Worm (Caenorhabditis elegans) whole organism, L2 larva: ENCODE measurements around the gene F35D11.1.
A peak's percentile ranks its signal among the peaks of the same experiment; 100 is the strongest.

ENCODE experiments used
- C34F6.9 ChIP-seq: fragments of 150-350 bp; optimal IDR thresholded peaks from 2 replicates; lab custom pipeline; 2014; ENCODE audit warnings: missing biosample characterization, missing genetic modification characterization
- F13H6.1 ChIP-seq: sonication (generic microtip); optimal IDR thresholded peaks from 2 replicates; lab custom pipeline; 2016; ENCODE audit warnings: missing genetic modification characterization, missing compliant biosample characterization
- Y55F3AM.14 ChIP-seq: fragments of 200-800 bp; sonication (Bioruptor generic); optimal IDR thresholded peaks from 2 replicates; lab custom pipeline; 2018; ENCODE audit warnings: mild to moderate bottlenecking, missing genetic modification characterization, missing compliant biosample characterization
- ZK546.5 ChIP-seq: sonication (generic microtip); optimal IDR thresholded peaks from 2 replicates; lab custom pipeline; 2017; ENCODE audit warnings: missing biosample characterization, missing genetic modification characterization
- blmp-1 ChIP-seq: sonication (generic microtip); optimal IDR thresholded peaks from 2 replicates; lab custom pipeline; 2017; ENCODE audit warnings: missing genetic modification characterization, mild to moderate bottlenecking, missing compliant biosample characterization, antibody characterized with exemption, moderate library complexity; ENCODE audit not compliant: insufficient read depth
- ceh-16 ChIP-seq: fragments of 150-350 bp; optimal IDR thresholded peaks from 2 replicates; lab custom pipeline; 2014; ENCODE audit warnings: missing biosample characterization, missing genetic modification characterization
- ceh-82 ChIP-seq: fragments of 150-350 bp; optimal IDR thresholded peaks from 2 replicates; lab custom pipeline; 2014; ENCODE audit warnings: missing biosample characterization, missing genetic modification characterization
- crh-2 ChIP-seq: sonication (generic microtip); optimal IDR thresholded peaks from 2 replicates; lab custom pipeline; 2017; ENCODE audit warnings: missing biosample characterization, missing genetic modification characterization
- dmd-4 ChIP-seq: sonication (generic microtip); optimal IDR thresholded peaks from 2 replicates; lab custom pipeline; 2017; ENCODE audit warnings: missing biosample characterization, missing genetic modification characterization
- egl-27 ChIP-seq: sonication (generic microtip); optimal IDR thresholded peaks from 3 replicates; lab custom pipeline; 2017; ENCODE audit warnings: missing biosample characterization, missing genetic modification reagents, missing genetic modification characterization
- elt-1 ChIP-seq: fragments of 150-350 bp; optimal IDR thresholded peaks from 2 replicates; lab custom pipeline; 2014; ENCODE audit warnings: missing biosample characterization, missing genetic modification characterization
- elt-3 ChIP-seq: sonication (generic microtip); optimal IDR thresholded peaks from 2 replicates; lab custom pipeline; 2017; ENCODE audit warnings: missing biosample characterization, missing genetic modification characterization
- fos-1 ChIP-seq: fragments of 150-350 bp; optimal IDR thresholded peaks from 2 replicates; lab custom pipeline; 2014; ENCODE audit warnings: missing biosample characterization, missing genetic modification characterization
- gmeb-1 ChIP-seq: fragments of 150-350 bp; optimal IDR thresholded peaks from 2 replicates; lab custom pipeline; 2014; ENCODE audit warnings: missing biosample characterization, missing genetic modification characterization
- lin-11 ChIP-seq: fragments of 150-350 bp; sonication (generic microtip); optimal IDR thresholded peaks from 2 replicates; lab custom pipeline; 2014; ENCODE audit warnings: missing biosample characterization, missing genetic modification characterization, inconsistent platforms, mixed read lengths
- lin-13 ChIP-seq: fragments of 150-350 bp; optimal IDR thresholded peaks from 2 replicates; lab custom pipeline; 2014; ENCODE audit warnings: missing biosample characterization, missing genetic modification reagents, missing genetic modification characterization
- lin-39 ChIP-seq: fragments of 150-350 bp; optimal IDR thresholded peaks from 2 replicates; lab custom pipeline; 2014; ENCODE audit warnings: missing biosample characterization, missing genetic modification reagents, missing genetic modification characterization
- lsy-2 ChIP-seq, 2 experiments: fragments of 150-350 bp in 1 of 2; sonication (generic microtip) in 1 of 2; optimal IDR thresholded peaks; 2 replicates each; lab custom pipeline; 2014 to 2017; ENCODE audit warnings: missing biosample characterization in 2 of 2, missing genetic modification characterization in 2 of 2
- mab-5 ChIP-seq: fragments of 150-350 bp; optimal IDR thresholded peaks from 2 replicates; lab custom pipeline; 2014; ENCODE audit warnings: missing biosample characterization, missing genetic modification characterization
- mbf-1 ChIP-seq: sonication (generic microtip); optimal IDR thresholded peaks from 2 replicates; lab custom pipeline; 2017; ENCODE audit warnings: missing biosample characterization, missing genetic modification characterization
- mdl-1 ChIP-seq, 2 experiments: fragments of 150-350 bp in 1 of 2; sonication (generic microtip) in 1 of 2; optimal IDR thresholded peaks; 2 replicates each; lab custom pipeline; 2017; ENCODE audit warnings: missing biosample characterization in 2 of 2, missing genetic modification characterization in 2 of 2
- nhr-10 ChIP-seq: sonication (generic microtip); optimal IDR thresholded peaks from 2 replicates; lab custom pipeline; 2017; ENCODE audit warnings: missing biosample characterization, missing genetic modification characterization
- nhr-11 ChIP-seq: fragments of 150-350 bp; optimal IDR thresholded peaks from 2 replicates; lab custom pipeline; 2014; ENCODE audit warnings: missing biosample characterization, missing genetic modification characterization
- nhr-12 ChIP-seq: fragments of 150-350 bp; optimal IDR thresholded peaks from 2 replicates; lab custom pipeline; 2014; ENCODE audit warnings: missing biosample characterization, missing genetic modification characterization
- nhr-129 ChIP-seq: fragments of 150-350 bp; optimal IDR thresholded peaks from 2 replicates; lab custom pipeline; 2014; ENCODE audit warnings: missing biosample characterization, missing genetic modification characterization
- nhr-21 ChIP-seq: fragments of 150-350 bp; optimal IDR thresholded peaks from 2 replicates; lab custom pipeline; 2014; ENCODE audit warnings: missing biosample characterization, missing genetic modification characterization
- nhr-237 ChIP-seq: fragments of 150-350 bp; optimal IDR thresholded peaks from 2 replicates; lab custom pipeline; 2014; ENCODE audit warnings: missing biosample characterization, missing genetic modification characterization
- nhr-6 ChIP-seq: fragments of 150-350 bp; optimal IDR thresholded peaks from 2 replicates; lab custom pipeline; 2014; ENCODE audit warnings: missing biosample characterization, missing genetic modification characterization
- peb-1 ChIP-seq: fragments of 150-350 bp; optimal IDR thresholded peaks from 2 replicates; lab custom pipeline; 2014; ENCODE audit warnings: missing biosample characterization, missing genetic modification characterization
- sem-4 ChIP-seq: fragments of 150-350 bp; optimal IDR thresholded peaks from 2 replicates; lab custom pipeline; 2014; ENCODE audit warnings: missing biosample characterization, missing genetic modification reagents, missing genetic modification characterization
- sma-3 ChIP-seq: sonication (generic microtip); optimal IDR thresholded peaks from 2 replicates; lab custom pipeline; 2016; ENCODE audit warnings: missing genetic modification reagents, missing genetic modification characterization, missing compliant biosample characterization
- snpc-4 ChIP-seq: fragments of 150-350 bp; optimal IDR thresholded peaks from 2 replicates; lab custom pipeline; 2014; ENCODE audit warnings: missing biosample characterization, missing genetic modification characterization
- unc-62 ChIP-seq: fragments of 150-350 bp; optimal IDR thresholded peaks from 2 replicates; lab custom pipeline; 2014; ENCODE audit warnings: missing biosample characterization, missing genetic modification reagents, missing genetic modification characterization
- zag-1 ChIP-seq: fragments of 150-350 bp; optimal IDR thresholded peaks from 2 replicates; lab custom pipeline; 2014; ENCODE audit warnings: missing biosample characterization, missing genetic modification characterization
- ztf-1 ChIP-seq: fragments of 200-800 bp; sonication (Bioruptor generic); conservative IDR thresholded peaks from 2 replicates; pipeline ENCODE4 v1.3.6; 2022; ENCODE audit warnings: missing genetic modification characterization, missing compliant biosample characterization
- ztf-11 ChIP-seq: sonication (generic microtip); optimal IDR thresholded peaks from 2 replicates; lab custom pipeline; 2017; ENCODE audit warnings: missing biosample characterization, missing genetic modification characterization
- ztf-4 ChIP-seq: fragments of 150-350 bp; optimal IDR thresholded peaks from 2 replicates; lab custom pipeline; 2014; ENCODE audit warnings: missing biosample characterization, missing genetic modification characterization

F35D11.1 gene

DNA sequence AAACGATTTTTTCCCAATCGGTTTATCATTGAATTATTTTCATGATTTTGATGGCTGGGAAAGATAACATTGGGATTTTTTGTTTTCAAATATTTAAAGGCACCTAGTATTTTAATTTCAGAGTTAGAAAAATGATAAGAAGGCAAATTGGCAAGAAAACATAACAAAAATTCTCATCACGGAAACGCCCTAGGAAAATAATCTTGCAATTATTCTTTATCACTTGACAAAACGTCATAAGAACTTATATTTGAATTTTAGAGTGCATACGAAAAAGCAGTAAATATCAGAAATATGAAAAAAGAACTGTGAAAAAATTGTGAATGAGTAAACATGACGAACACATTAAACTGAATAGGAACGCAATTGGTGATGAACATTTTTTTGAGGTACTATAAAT lies 30.7 kb downstream of the F35D11.1 start:
- TF ChIP-seq sem-4 (tag; lab: Kevin White, UChicago) (no peak), fos-1 (tag; lab: Kevin White, UChicago) (peak; percentile 49)

DNA sequence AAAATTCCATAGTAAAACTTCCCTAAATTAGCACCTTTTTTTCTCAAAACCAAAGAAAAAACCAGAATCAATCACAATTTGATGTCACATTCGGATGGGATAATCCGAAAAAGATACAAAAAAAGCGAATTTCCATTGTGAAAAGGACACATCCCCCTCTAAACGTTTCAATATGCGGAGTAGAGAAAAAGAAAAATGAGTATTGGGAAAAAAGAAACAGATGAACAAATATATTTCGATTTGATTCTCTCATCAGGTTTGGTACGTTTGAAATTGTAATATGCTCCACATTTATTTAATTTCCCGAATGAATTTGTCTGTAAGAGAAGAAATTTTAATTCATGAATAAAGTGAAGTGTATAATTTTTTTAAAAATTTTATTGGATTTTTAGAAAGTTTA lies 31.5 kb downstream of the F35D11.1 start:
- no peak for TF ChIP-seq fos-1 (tag; lab: Kevin White, UChicago)
- TF ChIP-seq nhr-129 (tag; lab: Kevin White, UChicago), result no peak
- TF ChIP-seq sem-4 (tag; lab: Kevin White, UChicago), result no peak
- TF ChIP-seq mbf-1 (tag; lab: Kevin White, UChicago), result no peak
- TF ChIP-seq C34F6.9 (tag; lab: Kevin White, UChicago), result no peak
- TF ChIP-seq nhr-21, result no peak
- no peak for TF ChIP-seq mdl-1 (tag; optimal IDR thresholded peaks at IDR 0.05; lab: Kevin White, UChicago)
- no peak for TF ChIP-seq elt-3 (tag; lab: Kevin White, UChicago)
- TF ChIP-seq ztf-1, result no peak
- no peak for TF ChIP-seq elt-1 (tag; lab: Kevin White, UChicago)
- no peak for TF ChIP-seq lsy-2 (tag; optimal IDR thresholded peaks at IDR 0.05; lab: Kevin White, UChicago)
- TF ChIP-seq zag-1 (tag; lab: Kevin White, UChicago), result no peak
- no peak for TF ChIP-seq nhr-11
- no peak for TF ChIP-seq blmp-1 (tag; lab: Kevin White, UChicago)

DNA sequence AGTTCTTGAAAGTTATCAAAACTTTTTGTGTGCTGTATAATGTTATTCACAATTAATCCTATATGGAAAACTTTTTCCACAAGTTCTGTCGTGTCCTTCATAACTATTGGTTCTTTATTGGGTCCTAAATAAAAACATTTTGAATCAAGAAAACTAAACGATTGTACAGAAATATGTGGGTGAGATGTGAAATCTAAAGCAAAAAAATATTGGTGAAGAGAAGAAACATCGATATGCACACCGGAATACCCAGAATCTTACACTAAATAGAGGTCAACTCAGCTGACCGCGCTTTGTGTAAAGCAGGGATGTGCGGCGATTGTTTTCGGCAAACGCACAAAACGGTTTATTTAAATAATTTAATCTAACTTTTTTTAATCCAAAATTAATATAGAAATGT lies 34.6 kb downstream of the F35D11.1 start, which contains the start of gene T05A7.13:
TSS of gene T05A7.13 (minus strand) at position 101 of the 400 bp plus-strand sequence.
- TF ChIP-seq mbf-1 (tag; lab: Kevin White, UChicago), result no peak
- TF ChIP-seq crh-2 (tag; lab: Kevin White, UChicago), result no peak
- no peak for TF ChIP-seq lin-39 (tag; lab: Kevin White, UChicago)
- TF ChIP-seq nhr-237 (tag; lab: Kevin White, UChicago), result no peak
- TF ChIP-seq mab-5, result no peak
- no peak for TF ChIP-seq lsy-2 (tag; optimal IDR thresholded peaks at IDR 0.05; lab: Kevin White, UChicago)
- no peak for TF ChIP-seq fos-1 (tag; lab: Kevin White, UChicago)
- TF ChIP-seq peb-1 (tag; lab: Kevin White, UChicago), result no peak
- TF ChIP-seq sma-3 (GFP tag; lab: Kevin White, UChicago), result no peak
- no peak for TF ChIP-seq ztf-11 (tag; lab: Kevin White, UChicago)

DNA sequence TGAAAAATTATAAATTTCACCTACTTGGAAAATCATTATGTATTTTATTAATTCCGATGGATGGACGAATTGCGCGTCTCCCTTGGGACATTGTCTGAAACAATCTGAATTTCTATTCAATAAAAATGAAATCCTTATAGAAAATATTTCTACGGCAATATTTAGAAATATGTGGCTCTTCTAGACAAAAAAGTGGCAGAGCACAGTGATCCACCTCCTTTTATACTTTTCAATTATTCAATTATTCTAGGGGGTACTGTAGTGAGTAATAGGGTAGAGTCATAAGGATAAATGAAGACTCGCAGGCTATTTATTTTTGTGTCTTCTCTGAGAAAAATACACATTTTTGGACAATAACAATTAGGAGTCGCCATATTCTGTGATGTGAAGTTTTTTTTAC lies 36.5 kb downstream of the F35D11.1 start, which contains the start of gene T05A7.12:
TSS of gene T05A7.12 (minus strand) at position 101 of the 400 bp plus-strand sequence.
- TF ChIP-seq mdl-1 (tag; optimal IDR thresholded peaks at IDR 0.05; lab: Kevin White, UChicago) (no peak), nhr-6 (tag; lab: Kevin White, UChicago) (no peak), mbf-1 (tag; lab: Kevin White, UChicago) (no peak), nhr-237 (tag; lab: Kevin White, UChicago) (no peak), nhr-10 (no peak), Y55F3AM.14 (GFP tag; lab: Kevin White, UChicago) (no peak), sma-3 (GFP tag; lab: Kevin White, UChicago) (no peak), dmd-4 (tag; lab: Kevin White, UChicago) (no peak), nhr-129 (tag; lab: Kevin White, UChicago) (no peak), C34F6.9 (tag; lab: Kevin White, UChicago) (no peak), gmeb-1 (tag; lab: Kevin White, UChicago) (no peak), lin-13 (GFP tag; lab: Kevin White, UChicago) (no peak), mab-5 (no peak), crh-2 (tag; lab: Kevin White, UChicago) (no peak), ceh-82 (no peak), lin-11 (tag; lab: Kevin White, UChicago) (no peak), snpc-4 (tag; lab: Kevin White, UChicago) (no peak), ztf-11 (tag; lab: Kevin White, UChicago) (no peak)

DNA sequence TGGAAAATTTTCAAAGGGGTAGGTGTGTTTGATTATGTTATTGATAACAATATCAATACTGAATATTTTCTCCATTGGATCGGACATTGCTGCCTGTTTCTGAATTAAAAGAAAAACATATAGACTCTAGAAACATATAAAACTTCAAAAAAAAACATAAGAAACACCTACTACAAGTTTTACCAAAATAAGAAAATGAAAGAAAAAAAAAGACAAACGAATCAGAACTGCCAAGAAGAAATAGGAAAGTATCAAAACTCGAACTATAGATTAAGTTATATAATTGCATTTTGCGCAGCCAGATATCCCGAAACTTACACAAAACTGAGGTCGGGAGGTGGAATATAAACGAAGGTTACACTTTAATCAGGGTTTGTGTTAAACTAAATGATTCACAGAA lies 38.7 kb downstream of the F35D11.1 start, which contains the start of gene T05A7.11:
TSS of gene T05A7.11 (minus strand) at position 101 of the 400 bp plus-strand sequence.
- TF ChIP-seq nhr-129 (tag; lab: Kevin White, UChicago), result no peak
- no peak for TF ChIP-seq F13H6.1
- TF ChIP-seq ztf-11 (tag; lab: Kevin White, UChicago), result no peak
- no peak for TF ChIP-seq C34F6.9 (tag; lab: Kevin White, UChicago)
- TF ChIP-seq mbf-1 (tag; lab: Kevin White, UChicago), result no peak
- no peak for TF ChIP-seq elt-1 (tag; lab: Kevin White, UChicago)
- no peak for TF ChIP-seq ZK546.5
- no peak for TF ChIP-seq unc-62
- no peak for TF ChIP-seq ceh-16 (tag; lab: Kevin White, UChicago)
- no peak for TF ChIP-seq nhr-12
- TF ChIP-seq nhr-237 (tag; lab: Kevin White, UChicago), result no peak
- TF ChIP-seq sem-4 (tag; lab: Kevin White, UChicago), result no peak
- TF ChIP-seq crh-2 (tag; lab: Kevin White, UChicago), result no peak
- no peak for TF ChIP-seq egl-27 (tag; lab: Kevin White, UChicago)
- no peak for TF ChIP-seq ztf-4 (tag; lab: Kevin White, UChicago)
- no peak for TF ChIP-seq Y55F3AM.14 (GFP tag; lab: Kevin White, UChicago)
